Worm (Caenorhabditis elegans) whole organism, L4 larva: ENCODE results near the gene lec-5.
A peak's percentile ranks its signal among the peaks of the same experiment; 100 is the strongest.

Experiments
- T26A8.4 ChIP-seq: fragments of 200-800 bp; sonication (Bioruptor generic); IDR thresholded peaks from 2 replicates; pipeline ENCODE4 v1.3.6; 2022; ENCODE audit warnings: missing genetic modification characterization, missing compliant biosample characterization
- Y48G9A.11 ChIP-seq: fragments of 200-800 bp; sonication (Bioruptor generic); IDR thresholded peaks from 2 replicates; pipeline ENCODE4 v1.3.6; 2022; ENCODE audit warnings: missing genetic modification reagents, missing genetic modification characterization, missing compliant biosample characterization
- Y75B8A.6 ChIP-seq: fragments of 200-800 bp; sonication (Bioruptor generic); IDR thresholded peaks from 2 replicates; pipeline ENCODE4 v1.3.6; 2022; ENCODE audit warnings: missing genetic modification reagents, missing genetic modification characterization, missing compliant biosample characterization
- ZK546.5 ChIP-seq, 2 experiments: sonication (generic microtip); optimal IDR thresholded peaks; 2 replicates each; lab custom pipeline; 2017; ENCODE audit warnings: missing biosample characterization in 2 of 2, missing genetic modification characterization in 2 of 2
- ama-1 ChIP-seq: fragments of 150-350 bp; optimal IDR thresholded peaks from 2 replicates; lab custom pipeline; 2014; ENCODE audit warnings: inconsistent platforms, mixed read lengths
- ceh-20 ChIP-seq: fragments of 200-800 bp; sonication (Bioruptor generic); IDR thresholded peaks from 2 replicates; pipeline ENCODE4 v1.3.6; 2022; ENCODE audit warnings: missing genetic modification reagents, missing genetic modification characterization, missing compliant biosample characterization
- ceh-44 ChIP-seq: fragments of 200-800 bp; sonication (Bioruptor generic); IDR thresholded peaks from 2 replicates; pipeline ENCODE4 v1.3.6; 2022; ENCODE audit warnings: missing genetic modification reagents, missing genetic modification characterization, missing compliant biosample characterization
- ceh-82 ChIP-seq: sonication (generic microtip); optimal IDR thresholded peaks from 2 replicates; lab custom pipeline; 2017; ENCODE audit warnings: missing biosample characterization, missing genetic modification characterization
- ctbp-1 ChIP-seq: fragments of 200-800 bp; sonication (Bioruptor generic); IDR thresholded peaks from 2 replicates; pipeline ENCODE4 v1.3.6; 2022; ENCODE audit warnings: missing genetic modification reagents, missing genetic modification characterization, missing compliant biosample characterization
- dpl-1 ChIP-seq: fragments of 150-350 bp; optimal IDR thresholded peaks from 2 replicates; lab custom pipeline; 2014; ENCODE audit warnings: missing biosample characterization, missing genetic modification reagents, missing genetic modification characterization
- dve-1 ChIP-seq: sonication (generic microtip); optimal IDR thresholded peaks from 2 replicates; lab custom pipeline; 2017; ENCODE audit warnings: antibody characterized with exemption, mild to moderate bottlenecking, missing genetic modification characterization, missing compliant biosample characterization; ENCODE audit not compliant: insufficient read depth
- fkh-10 ChIP-seq: fragments of 150-350 bp; optimal IDR thresholded peaks from 2 replicates; lab custom pipeline; 2014; ENCODE audit warnings: missing biosample characterization, missing genetic modification reagents, missing genetic modification characterization
- gei-8 ChIP-seq: fragments of 200-800 bp; sonication (Bioruptor generic); optimal IDR thresholded peaks from 2 replicates; lab custom pipeline; 2018; ENCODE audit warnings: mild to moderate bottlenecking, missing genetic modification characterization, missing compliant biosample characterization
- hif-1 ChIP-seq, 2 experiments: sonication (generic microtip); optimal IDR thresholded peaks; 2 replicates each; lab custom pipeline; 2016 to 2017; ENCODE audit warnings: missing compliant biosample characterization in 2 of 2, missing genetic modification characterization in 2 of 2, missing genetic modification reagents in 2 of 2, missing genotype in 2 of 2, mild to moderate bottlenecking in 1 of 2
- jun-1 ChIP-seq: fragments of 150-350 bp; optimal IDR thresholded peaks from 2 replicates; lab custom pipeline; 2014; ENCODE audit warnings: missing biosample characterization, missing genetic modification reagents, missing genetic modification characterization
- lim-7 ChIP-seq: fragments of 200-800 bp; sonication (Bioruptor generic); IDR thresholded peaks from 2 replicates; pipeline ENCODE4 v1.3.6; 2022; ENCODE audit warnings: missing genetic modification characterization, missing compliant biosample characterization
- lin-1 ChIP-seq: fragments of 200-800 bp; sonication (Bioruptor generic); IDR thresholded peaks from 2 replicates; pipeline ENCODE4 v1.3.6; 2022; ENCODE audit warnings: missing genetic modification reagents, missing genetic modification characterization, missing compliant biosample characterization
- lin-29 ChIP-seq: fragments of 200-800 bp; sonication (Bioruptor generic); IDR thresholded peaks from 2 replicates; pipeline ENCODE4 v1.3.6; 2022; ENCODE audit warnings: missing genetic modification reagents, missing genetic modification characterization, missing compliant biosample characterization
- lsy-2 ChIP-seq, 2 experiments: fragments of 150-350 bp in 1 of 2; sonication (generic microtip) in 1 of 2; optimal IDR thresholded peaks; 2 replicates each; lab custom pipeline; 2014 to 2017; ENCODE audit warnings: missing biosample characterization in 2 of 2, missing genetic modification characterization in 2 of 2
- madf-5 ChIP-seq, 2 experiments: fragments of 200-800 bp; sonication (Bioruptor generic); IDR thresholded peaks; 2 replicates each; pipeline ENCODE4 v1.3.6; 2022; ENCODE audit warnings: missing compliant biosample characterization in 2 of 2, missing genetic modification characterization in 2 of 2
- mdt-29 ChIP-seq: fragments of 200-800 bp; sonication (Bioruptor generic); IDR thresholded peaks from 2 replicates; pipeline ENCODE4 v1.3.6; 2022; ENCODE audit warnings: missing genetic modification reagents, missing genetic modification characterization, missing compliant biosample characterization
- mep-1 ChIP-seq: fragments of 150-350 bp; sonication (generic microtip); optimal IDR thresholded peaks from 3 replicates; lab custom pipeline; 2014; ENCODE audit warnings: missing biosample characterization, missing genetic modification characterization
- mes-2 ChIP-seq: sonication (generic microtip); optimal IDR thresholded peaks from 2 replicates; lab custom pipeline; 2016; ENCODE audit warnings: missing genotype, mild to moderate bottlenecking, missing genetic modification characterization, missing compliant biosample characterization; ENCODE audit not compliant: poor library complexity, severe bottlenecking
- mxl-3 ChIP-seq: fragments of 200-800 bp; sonication (Bioruptor generic); optimal IDR thresholded peaks from 2 replicates; lab custom pipeline; 2018; ENCODE audit warnings: mild to moderate bottlenecking, missing genetic modification characterization, missing compliant biosample characterization
- nhr-10 ChIP-seq: fragments of 150-350 bp; optimal IDR thresholded peaks from 2 replicates; lab custom pipeline; 2014; ENCODE audit warnings: missing biosample characterization, missing genetic modification characterization
- nhr-11 ChIP-seq: fragments of 150-350 bp; optimal IDR thresholded peaks from 2 replicates; lab custom pipeline; 2014; ENCODE audit warnings: missing biosample characterization, missing genetic modification characterization
- nhr-237 ChIP-seq: sonication (generic microtip); optimal IDR thresholded peaks from 2 replicates; lab custom pipeline; 2017; ENCODE audit warnings: missing biosample characterization, missing genetic modification characterization
- nhr-28 ChIP-seq: fragments of 150-350 bp; optimal IDR thresholded peaks from 2 replicates; lab custom pipeline; 2014; ENCODE audit warnings: missing biosample characterization, missing genetic modification characterization
- nhr-41 ChIP-seq: fragments of 200-800 bp; sonication (Bioruptor generic); IDR thresholded peaks from 2 replicates; pipeline ENCODE4 v1.3.6; 2022; ENCODE audit warnings: missing genetic modification reagents, missing genetic modification characterization, missing compliant biosample characterization
- nhr-42 ChIP-seq: fragments of 200-800 bp; sonication (Bioruptor generic); IDR thresholded peaks from 2 replicates; pipeline ENCODE4 v1.3.6; 2022; ENCODE audit warnings: missing genetic modification characterization, missing compliant biosample characterization
- nhr-77 ChIP-seq: fragments of 150-350 bp; optimal IDR thresholded peaks from 2 replicates; lab custom pipeline; 2014; ENCODE audit warnings: missing biosample characterization, missing genetic modification characterization
- saeg-2 ChIP-seq: fragments of 200-800 bp; sonication (Bioruptor generic); IDR thresholded peaks from 2 replicates; pipeline ENCODE4 v1.3.6; 2022; ENCODE audit warnings: missing genetic modification reagents, missing genetic modification characterization, missing compliant biosample characterization
- sdz-12 ChIP-seq: fragments of 200-800 bp; sonication (Bioruptor generic); optimal IDR thresholded peaks from 2 replicates; lab custom pipeline; 2018; ENCODE audit warnings: mild to moderate bottlenecking, missing genetic modification characterization, missing compliant biosample characterization
- snpc-4 ChIP-seq: fragments of 150-350 bp; optimal IDR thresholded peaks from 2 replicates; lab custom pipeline; 2014; ENCODE audit warnings: missing biosample characterization, missing genetic modification characterization
- spr-1 ChIP-seq: sonication (generic microtip); optimal IDR thresholded peaks from 2 replicates; lab custom pipeline; 2016; ENCODE audit warnings: mild to moderate bottlenecking, missing genetic modification characterization, missing compliant biosample characterization
- tra-1 ChIP-seq: fragments of 200-800 bp; sonication (Bioruptor generic); IDR thresholded peaks from 2 replicates; pipeline ENCODE4 v1.3.6; 2022; ENCODE audit warnings: missing genetic modification reagents, missing genetic modification characterization, missing compliant biosample characterization
- unc-62 ChIP-seq, 3 experiments: fragments of 150-350 bp in 1 of 3; sonication (generic microtip); optimal IDR thresholded peaks in 2 of 3; peaks in 1 of 3; 1 replicate in 1 of 3; 2 replicates in 2 of 3; lab custom pipeline; 2014 to 2017; ENCODE audit warnings: missing biosample characterization in 3 of 3, missing genetic modification characterization in 3 of 3, missing genetic modification reagents in 3 of 3, missing genotype in 1 of 3
- vab-7 ChIP-seq: fragments of 200-800 bp; sonication (Bioruptor generic); IDR thresholded peaks from 2 replicates; pipeline ENCODE4 v1.3.6; 2022; ENCODE audit warnings: missing genetic modification reagents, missing genetic modification characterization, missing compliant biosample characterization
- zag-1 ChIP-seq: fragments of 150-350 bp; optimal IDR thresholded peaks from 2 replicates; lab custom pipeline; 2014; ENCODE audit warnings: missing biosample characterization, missing genetic modification characterization
- zfp-2 ChIP-seq: sonication (generic microtip); optimal IDR thresholded peaks from 2 replicates; lab custom pipeline; 2016; ENCODE audit warnings: mild to moderate bottlenecking, missing genetic modification characterization, missing compliant biosample characterization

The lec-5 gene

DNA sequence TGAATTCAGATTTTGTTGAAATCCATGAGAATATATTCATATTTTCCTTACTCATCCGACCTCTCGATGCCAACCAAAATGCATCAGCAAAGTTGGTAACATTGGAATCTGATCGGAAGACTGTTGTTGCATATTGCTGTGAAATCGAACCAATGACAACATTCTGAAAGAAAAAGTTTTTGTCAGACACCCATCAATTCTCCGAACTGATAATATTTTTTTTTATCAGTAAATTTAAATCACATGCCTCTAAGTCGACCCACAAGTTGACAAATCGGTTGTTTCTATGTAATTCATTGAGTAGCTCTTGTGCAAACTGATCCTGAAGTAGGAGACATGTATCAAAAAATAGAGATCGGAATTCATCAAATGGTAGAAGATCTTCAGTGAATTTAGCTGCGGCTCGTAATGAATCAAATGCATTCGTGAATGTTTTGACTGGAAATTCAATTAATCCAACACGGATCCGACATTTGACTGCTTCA is 10.9 kb downstream of the lec-5 start, which contains the start of gene col-74 (continued):
- TF ChIP-seq nhr-10 (no peak), Y75B8A.6 (GFP tag; lab: Robert Waterston, UW) (no peak), tra-1 (no peak), T26A8.4 (GFP tag; lab: Robert Waterston, UW) (no peak), dve-1 (tag; lab: Kevin White, UChicago) (peak; percentile 56)
- TF ChIP-seq, all 104 proteins: peak for 5

DNA sequence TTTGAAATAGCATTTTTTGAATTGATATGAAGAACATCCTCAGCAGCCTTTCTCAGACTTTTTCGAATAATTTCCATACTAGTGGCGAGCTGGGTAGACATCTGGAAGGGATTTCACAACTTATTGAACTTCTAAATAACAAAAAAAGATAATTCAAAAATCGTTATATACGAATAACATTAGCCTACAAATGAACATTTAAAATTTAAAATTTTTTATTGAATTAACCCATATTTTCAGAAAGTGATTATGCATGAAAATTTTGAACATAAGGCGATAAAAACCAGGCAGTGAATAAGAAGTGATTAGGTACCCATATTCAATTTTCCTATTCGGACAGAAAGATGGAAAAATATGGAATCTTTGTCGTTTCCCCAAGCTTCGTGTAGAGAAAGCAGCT is 12.4 kb downstream of the lec-5 start, which contains the start of gene ZK1248.11:
Gene ZK1248.11 (minus strand): TSS at position 101 of the 400 bp plus-strand sequence.
- no peak for TF ChIP-seq ceh-20 (GFP tag; lab: Robert Waterston, UW)
- TF ChIP-seq ctbp-1 (GFP tag; lab: Robert Waterston, UW): no peak
- TF ChIP-seq lim-7 (GFP tag; lab: Robert Waterston, UW): no peak
- no peak for TF ChIP-seq lin-29 (GFP tag; lab: Robert Waterston, UW)
- no peak for TF ChIP-seq ceh-82 (tag; lab: Kevin White, UChicago)
- no peak for TF ChIP-seq vab-7 (GFP tag; lab: Robert Waterston, UW)
- TF ChIP-seq hif-1 (tag; optimal IDR thresholded peaks at IDR 0.05; lab: Kevin White, UChicago): no peak
- no peak for TF ChIP-seq mes-2 (tag; lab: Kevin White, UChicago)
- no peak for TF ChIP-seq ceh-44 (GFP tag; lab: Robert Waterston, UW)
- no peak for TF ChIP-seq T26A8.4 (GFP tag; lab: Robert Waterston, UW)
- TF ChIP-seq madf-5 (GFP tag; IDR thresholded peaks at IDR 0.05; lab: Robert Waterston, UW): no peak
- no peak for TF ChIP-seq Y48G9A.11 (GFP tag; lab: Robert Waterston, UW)
- TF ChIP-seq saeg-2: no peak
- no peak for TF ChIP-seq mep-1 (tag; lab: Kevin White, UChicago)
- TF ChIP-seq nhr-41 (GFP tag; lab: Robert Waterston, UW): no peak
- TF ChIP-seq, all 104 proteins: peak for 0

DNA sequence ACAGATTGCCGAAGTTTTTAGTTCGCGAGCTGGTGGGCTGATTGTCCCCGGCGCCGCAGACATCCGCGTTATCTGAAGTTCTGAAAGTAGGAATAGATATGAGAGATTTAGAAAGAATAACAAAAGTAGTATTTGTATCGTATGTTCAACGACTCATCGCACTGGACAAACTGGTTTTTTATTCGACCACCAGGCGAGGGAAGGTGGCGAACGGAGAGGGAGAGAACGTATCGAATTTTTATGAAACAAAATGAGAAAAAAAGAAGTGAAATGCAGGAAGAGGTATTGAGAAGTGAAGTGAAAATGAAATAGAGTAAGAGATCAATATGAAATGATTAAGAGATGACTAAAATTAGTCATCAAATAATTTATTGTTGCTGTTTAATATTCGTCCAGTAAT is 13.5 kb downstream of the lec-5 start, which contains the start of gene tbc-2:
Gene tbc-2 (minus strand): TSS at position 80 of the 400 bp plus-strand sequence.
- TF ChIP-seq zfp-2 (tag; lab: Kevin White, UChicago) (no peak), nhr-28 (tag; lab: Kevin White, UChicago) (peak; percentile 36), nhr-77 (tag; lab: Kevin White, UChicago) (no peak), unc-62 (GFP tag; optimal IDR thresholded peaks at IDR 0.05 in 1 of 2; lab: Kevin White, UChicago) (peak in 1 of 2 experiments; percentile 51), unc-62 (tag; optimal IDR thresholded peaks at IDR 0.05; lab: Kevin White, UChicago) (no peak), ama-1 (lab: Kevin White, UChicago) (no peak), jun-1 (no peak), mxl-3 (GFP tag; lab: Kevin White, UChicago) (no peak), sdz-12 (no peak), ceh-20 (GFP tag; lab: Robert Waterston, UW) (no peak), snpc-4 (no peak)
- TF ChIP-seq, all 104 proteins: peak for 2

DNA sequence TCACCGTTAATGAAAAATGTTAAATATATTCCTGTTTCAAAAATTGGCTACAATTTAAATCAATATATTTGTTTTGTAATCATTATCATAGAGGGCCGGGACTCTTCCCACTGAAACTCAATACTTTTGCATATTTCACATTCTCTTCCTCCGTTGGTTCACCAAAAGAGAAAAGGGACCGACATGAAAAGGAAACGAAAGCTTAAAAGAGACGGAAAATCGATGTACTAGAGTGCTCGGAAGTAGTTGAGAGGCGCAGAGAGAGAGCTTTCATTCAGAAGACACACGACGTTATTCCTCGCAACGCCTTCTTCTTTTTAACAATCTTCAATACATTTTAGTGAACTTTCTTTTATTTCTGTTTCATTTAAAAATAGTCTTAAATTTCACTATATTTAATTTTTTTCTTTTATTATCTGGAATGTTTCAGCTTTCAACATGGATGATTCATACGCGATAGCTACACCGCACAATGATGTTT is 20.6 kb downstream of the lec-5 start, which contains the start of gene ehs-1:
Gene ehs-1 (plus strand): TSS at position 431 of the 481 bp plus-strand sequence.
- peak in 1 of 2 experiments; percentile 19 for TF ChIP-seq lsy-2 (tag; optimal IDR thresholded peaks at IDR 0.05; lab: Kevin White, UChicago)
- TF ChIP-seq lin-29 (GFP tag; lab: Robert Waterston, UW): no peak
- TF ChIP-seq sdz-12: no peak
- TF ChIP-seq spr-1 (tag; lab: Kevin White, UChicago): no peak
- TF ChIP-seq dpl-1 (GFP tag; lab: Kevin White, UChicago): peak; percentile 2
- TF ChIP-seq mdt-29: no peak
- TF ChIP-seq lin-1 (GFP tag; lab: Robert Waterston, UW): no peak
- TF ChIP-seq fkh-10 (GFP tag; lab: Kevin White, UChicago): no peak
- no peak for TF ChIP-seq ZK546.5 (tag; optimal IDR thresholded peaks at IDR 0.05; lab: Kevin White, UChicago)
- TF ChIP-seq gei-8: no peak
- 0 out of 2 replicates have a peak, but pooled peaks have one; percentile 10 for TF ChIP-seq ctbp-1 (GFP tag; lab: Robert Waterston, UW)
- TF ChIP-seq nhr-42: no peak
- TF ChIP-seq zag-1 (tag; lab: Kevin White, UChicago): no peak
- no peak for TF ChIP-seq nhr-11 (tag; lab: Kevin White, UChicago)
- no peak for TF ChIP-seq nhr-237
